Worm (Caenorhabditis elegans) whole organism, L3 larva: ENCODE measurements around the gene cnc-4.

Source experiments
- ZK546.5 ChIP-seq: sonication (generic microtip); optimal IDR thresholded peaks from 2 replicates; lab custom pipeline; 2017; ENCODE audit warnings: missing biosample characterization, missing genetic modification characterization
- aly-2 ChIP-seq: fragments of 150-350 bp; optimal IDR thresholded peaks from 2 replicates; lab custom pipeline; 2014; ENCODE audit warnings: missing biosample characterization, missing genetic modification characterization
- ama-1 ChIP-seq: fragments of 150-350 bp; optimal IDR thresholded peaks from 2 replicates; lab custom pipeline; 2018
- ceh-28 ChIP-seq: fragments of 150-350 bp; optimal IDR thresholded peaks from 2 replicates; lab custom pipeline; 2014; ENCODE audit warnings: missing biosample characterization, missing genetic modification reagents, missing genetic modification characterization
- ceh-9 ChIP-seq: sonication (generic microtip); optimal IDR thresholded peaks from 2 replicates; lab custom pipeline; 2018; ENCODE audit warnings: missing biosample characterization, missing genetic modification characterization
- daf-12 ChIP-seq: fragments of 150-350 bp; optimal IDR thresholded peaks from 2 replicates; lab custom pipeline; 2014; ENCODE audit warnings: missing biosample characterization, missing genetic modification reagents, missing genetic modification characterization
- egl-27 ChIP-seq: sonication (generic microtip); optimal IDR thresholded peaks from 4 replicates; lab custom pipeline; 2017; ENCODE audit warnings: missing biosample characterization, missing genetic modification reagents, missing genetic modification characterization
- elt-1 ChIP-seq: fragments of 150-350 bp; optimal IDR thresholded peaks from 2 replicates; lab custom pipeline; 2014; ENCODE audit warnings: missing biosample characterization, missing genetic modification characterization
- elt-2 ChIP-seq: sonication (generic microtip); optimal IDR thresholded peaks from 2 replicates; lab custom pipeline; 2016; ENCODE audit warnings: missing genetic modification reagents, mild to moderate bottlenecking, missing genetic modification characterization, missing compliant biosample characterization
- elt-3 ChIP-seq, 3 experiments: fragments of 150-350 bp in 1 of 3; sonication (generic microtip) in 2 of 3; optimal IDR thresholded peaks; 2 replicates in 2 of 3; 4 replicates in 1 of 3; lab custom pipeline; 2014 to 2017; ENCODE audit warnings: missing biosample characterization in 3 of 3, missing genetic modification characterization in 3 of 3
- fkh-2 ChIP-seq: fragments of 150-350 bp; optimal IDR thresholded peaks from 2 replicates; lab custom pipeline; 2014; ENCODE audit warnings: missing biosample characterization, missing genetic modification reagents, missing genetic modification characterization
- fos-1 ChIP-seq: fragments of 150-350 bp; optimal IDR thresholded peaks from 2 replicates; lab custom pipeline; 2014; ENCODE audit warnings: missing biosample characterization, missing genetic modification characterization
- hmg-11 ChIP-seq: sonication (generic microtip); optimal IDR thresholded peaks from 2 replicates; lab custom pipeline; 2016; ENCODE audit warnings: missing genetic modification characterization, missing compliant biosample characterization
- jun-1 ChIP-seq: fragments of 150-350 bp; optimal IDR thresholded peaks from 2 replicates; lab custom pipeline; 2014; ENCODE audit warnings: missing biosample characterization, missing genetic modification reagents, missing genetic modification characterization
- lin-15B ChIP-seq: fragments of 150-350 bp; optimal IDR thresholded peaks from 2 replicates; lab custom pipeline; 2014; ENCODE audit warnings: missing biosample characterization, missing genetic modification characterization
- lin-39 ChIP-seq: fragments of 150-350 bp; optimal IDR thresholded peaks from 2 replicates; lab custom pipeline; 2018; ENCODE audit warnings: missing biosample characterization, missing genetic modification reagents, missing genetic modification characterization
- lsy-12 ChIP-seq: sonication (generic microtip); optimal IDR thresholded peaks from 2 replicates; lab custom pipeline; 2016; ENCODE audit warnings: mild to moderate bottlenecking, missing genetic modification characterization, missing compliant biosample characterization
- mml-1 ChIP-seq: fragments of 150-350 bp; sonication (generic microtip); optimal IDR thresholded peaks from 3 replicates; lab custom pipeline; 2014; ENCODE audit warnings: missing biosample characterization, missing genetic modification characterization
- nfya-1 ChIP-seq: sonication (generic microtip); optimal IDR thresholded peaks from 2 replicates; lab custom pipeline; 2017; ENCODE audit warnings: missing genetic modification characterization, mild to moderate bottlenecking, missing compliant biosample characterization, antibody characterized with exemption, moderate library complexity; ENCODE audit not compliant: insufficient read depth
- nhr-12 ChIP-seq: fragments of 150-350 bp; optimal IDR thresholded peaks from 2 replicates; lab custom pipeline; 2014; ENCODE audit warnings: missing biosample characterization, missing genetic modification characterization
- nhr-23 ChIP-seq: fragments of 150-350 bp; optimal IDR thresholded peaks from 2 replicates; lab custom pipeline; 2014; ENCODE audit warnings: missing biosample characterization, missing genetic modification reagents, missing genetic modification characterization
- nhr-237 ChIP-seq: fragments of 150-350 bp; optimal IDR thresholded peaks from 2 replicates; lab custom pipeline; 2014; ENCODE audit warnings: missing biosample characterization, missing genetic modification characterization
- nhr-25 ChIP-seq: sonication (generic microtip); optimal IDR thresholded peaks from 2 replicates; lab custom pipeline; 2017; ENCODE audit warnings: missing biosample characterization, missing genetic modification characterization
- nhr-28 ChIP-seq: fragments of 150-350 bp; optimal IDR thresholded peaks from 2 replicates; lab custom pipeline; 2014; ENCODE audit warnings: missing biosample characterization, missing genetic modification characterization
- nhr-67 ChIP-seq: fragments of 150-350 bp; optimal IDR thresholded peaks from 2 replicates; lab custom pipeline; 2014; ENCODE audit warnings: missing biosample characterization, missing genetic modification characterization
- nhr-77 ChIP-seq: fragments of 150-350 bp; optimal IDR thresholded peaks from 2 replicates; lab custom pipeline; 2014; ENCODE audit warnings: missing biosample characterization, missing genetic modification characterization
- pha-4 ChIP-seq: fragments of 150-350 bp; optimal IDR thresholded peaks from 2 replicates; lab custom pipeline; 2014; ENCODE audit warnings: missing biosample characterization, missing genetic modification reagents, missing genetic modification characterization
- pqm-1 ChIP-seq: fragments of 150-350 bp; optimal IDR thresholded peaks from 2 replicates; lab custom pipeline; 2017; ENCODE audit warnings: missing biosample characterization, missing genetic modification characterization, inconsistent platforms
- snpc-4 ChIP-seq: fragments of 150-350 bp; optimal IDR thresholded peaks from 2 replicates; lab custom pipeline; 2014; ENCODE audit warnings: missing biosample characterization, missing genetic modification characterization
- tbx-2 ChIP-seq: sonication (generic microtip); optimal IDR thresholded peaks from 2 replicates; lab custom pipeline; 2016; ENCODE audit warnings: mild to moderate bottlenecking, missing genetic modification characterization, missing compliant biosample characterization
- ztf-11 ChIP-seq: fragments of 150-350 bp; optimal IDR thresholded peaks from 2 replicates; lab custom pipeline; 2014; ENCODE audit warnings: missing biosample characterization, missing genetic modification characterization
- ztf-4 ChIP-seq: fragments of 150-350 bp; optimal IDR thresholded peaks from 2 replicates; lab custom pipeline; 2014; ENCODE audit warnings: missing biosample characterization, missing genetic modification characterization

The cnc-4 gene

DNA sequence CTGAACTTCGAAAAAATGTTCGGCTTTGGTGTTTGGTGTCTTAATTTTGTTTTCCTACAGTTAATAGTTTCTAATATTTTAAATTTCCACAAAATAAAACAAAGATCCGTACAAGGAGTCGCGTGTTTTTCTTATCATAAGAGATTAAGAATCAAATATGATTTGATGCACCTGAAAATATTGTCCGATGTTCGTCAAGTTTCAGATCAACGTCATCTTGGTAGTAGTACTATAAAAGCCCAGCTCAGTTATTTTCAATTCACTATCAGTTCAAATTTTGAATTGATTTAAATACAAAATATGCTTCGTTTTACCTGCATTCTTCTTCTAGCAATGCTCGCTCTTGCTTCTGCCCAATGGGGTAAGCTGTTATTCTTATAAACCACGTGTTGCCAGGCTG lies 1.9 kb upstream of the cnc-4 start, which contains the start of gene cnc-5:
TSS of gene cnc-5 (plus strand) at position 301 of the 400 bp plus-strand sequence.
- no peak for TF ChIP-seq lsy-12 (tag; lab: Kevin White, UChicago)
- TF ChIP-seq egl-27 (tag; lab: Kevin White, UChicago), result no peak
- no peak for TF ChIP-seq nhr-23 (tag; lab: Kevin White, UChicago)
- TF ChIP-seq nhr-25, result no peak
- no peak for TF ChIP-seq ZK546.5 (tag; lab: Kevin White, UChicago)
- no peak for TF ChIP-seq hmg-11 (tag; lab: Kevin White, UChicago)
- TF ChIP-seq nhr-237, result no peak
- no peak for TF ChIP-seq elt-1 (tag; lab: Kevin White, UChicago)
- TF ChIP-seq nhr-77 (tag; lab: Kevin White, UChicago), result no peak
- no peak for TF ChIP-seq nhr-28
- no peak for TF ChIP-seq jun-1 (tag; lab: Kevin White, UChicago)
- TF ChIP-seq fos-1 (tag; lab: Kevin White, UChicago), result no peak
- no peak for TF ChIP-seq aly-2 (tag; lab: Kevin White, UChicago)
- no peak for TF ChIP-seq ztf-4 (tag; lab: Kevin White, UChicago)

DNA sequence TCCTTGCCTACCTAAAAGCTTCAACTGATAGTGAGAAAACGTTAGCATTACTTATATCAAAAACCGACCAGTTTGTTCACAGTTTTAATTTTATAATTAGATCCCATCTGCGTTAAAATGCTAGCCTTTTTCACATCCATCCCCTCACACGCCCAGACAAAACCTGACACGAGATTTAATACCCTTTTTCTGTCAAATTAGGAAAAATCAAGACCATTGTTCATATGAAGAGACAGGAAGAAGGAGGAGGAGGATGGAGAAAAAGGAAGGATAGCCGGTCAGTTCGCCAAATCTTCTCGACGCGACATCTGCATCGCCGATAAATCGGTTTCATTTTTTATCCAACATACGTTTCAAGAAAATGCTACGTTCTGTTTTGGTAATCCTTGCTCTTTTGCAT lies 729 bp downstream of the cnc-4 start, which contains the start of gene cnc-3:
TSS of gene cnc-3 (plus strand) at position 281 of the 400 bp plus-strand sequence.
- TF ChIP-seq nhr-77 (tag; lab: Kevin White, UChicago) (no peak), nhr-25 (peak; percentile 41)

DNA sequence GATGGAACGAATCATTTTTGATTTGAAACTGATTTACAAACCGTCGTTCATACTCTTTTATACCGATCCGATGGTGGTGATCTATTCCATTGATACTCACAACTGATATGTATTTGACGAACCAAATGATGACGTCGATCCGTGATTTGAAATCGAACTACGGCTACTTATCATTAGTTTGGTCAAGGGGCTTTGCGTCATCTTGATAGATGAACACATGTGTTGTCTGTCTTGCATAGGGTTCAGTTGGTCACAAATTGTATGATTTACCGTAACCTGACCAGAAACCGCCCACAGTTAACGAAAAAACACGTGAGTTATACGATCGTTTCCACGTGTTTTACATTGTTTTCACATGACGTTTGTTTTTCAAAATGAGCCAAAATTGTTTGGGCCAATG lies 3.2 kb downstream of the cnc-4 start, which contains the start of gene cnc-2:
TSS of gene cnc-2 (minus strand) at position 24 of the 400 bp plus-strand sequence.
- TF ChIP-seq mml-1 (tag; lab: Kevin White, UChicago), result no peak
- TF ChIP-seq lin-39 (tag; lab: Kevin White, UChicago), result no peak
- TF ChIP-seq ama-1, result no peak
- TF ChIP-seq aly-2 (tag; lab: Kevin White, UChicago), result no peak

DNA sequence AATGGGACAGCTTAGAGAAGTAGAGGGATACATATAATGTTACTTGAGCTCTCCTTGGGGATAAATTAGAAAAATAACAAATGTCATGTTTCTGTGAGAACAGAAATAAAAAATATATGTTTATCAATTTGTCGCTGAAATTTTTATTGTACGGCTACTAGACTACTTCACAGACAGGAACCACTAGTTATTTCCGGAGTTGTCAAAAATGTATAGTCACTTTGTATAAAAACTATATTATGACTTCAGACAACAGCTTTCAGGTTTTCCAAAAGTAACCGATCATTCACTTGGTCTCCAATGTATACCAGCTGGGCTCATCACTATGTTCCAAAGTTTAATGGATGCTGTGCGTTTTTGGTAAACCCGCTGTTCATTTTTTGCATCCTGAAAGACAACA lies 4.3 kb downstream of the cnc-4 start, which contains the start of gene srj-23:
TSS of gene srj-23 (plus strand) at position 301 of the 400 bp plus-strand sequence.
- no peak for TF ChIP-seq daf-12 (tag; lab: Kevin White, UChicago)
- TF ChIP-seq nhr-12 (tag; lab: Kevin White, UChicago), result no peak
- TF ChIP-seq ceh-9 (tag; lab: Kevin White, UChicago), result no peak
- no peak for TF ChIP-seq lin-15B (tag; lab: Kevin White, UChicago)

DNA sequence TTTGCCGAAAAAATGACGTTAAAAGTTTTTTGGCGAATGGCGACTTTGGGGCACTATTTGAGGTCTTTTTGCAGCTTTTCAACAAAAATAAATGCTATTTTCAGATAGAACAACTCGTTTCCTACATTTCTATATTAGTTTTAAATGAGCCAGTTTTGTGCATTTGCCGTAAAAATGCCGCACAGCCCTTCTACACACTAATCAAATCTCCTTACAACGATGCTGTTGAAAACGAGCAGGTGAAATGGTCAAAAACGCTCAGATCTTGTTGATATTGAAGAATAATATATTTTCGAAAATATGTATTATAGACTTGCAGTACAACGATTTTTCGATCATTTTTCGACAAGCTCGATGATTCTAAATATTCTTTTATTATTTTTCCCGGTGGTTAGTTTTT lies 7.8 kb downstream of the cnc-4 start, which contains the start of gene chil-14:
TSS of gene chil-14 (plus strand) at position 301 of the 400 bp plus-strand sequence.
- TF ChIP-seq nhr-77 (tag; lab: Kevin White, UChicago) (no peak), lin-39 (tag; lab: Kevin White, UChicago) (no peak), ZK546.5 (tag; lab: Kevin White, UChicago) (no peak), pqm-1 (no peak), nfya-1 (no peak), elt-2 (tag; lab: Kevin White, UChicago) (no peak), elt-1 (tag; lab: Kevin White, UChicago) (no peak)

DNA sequence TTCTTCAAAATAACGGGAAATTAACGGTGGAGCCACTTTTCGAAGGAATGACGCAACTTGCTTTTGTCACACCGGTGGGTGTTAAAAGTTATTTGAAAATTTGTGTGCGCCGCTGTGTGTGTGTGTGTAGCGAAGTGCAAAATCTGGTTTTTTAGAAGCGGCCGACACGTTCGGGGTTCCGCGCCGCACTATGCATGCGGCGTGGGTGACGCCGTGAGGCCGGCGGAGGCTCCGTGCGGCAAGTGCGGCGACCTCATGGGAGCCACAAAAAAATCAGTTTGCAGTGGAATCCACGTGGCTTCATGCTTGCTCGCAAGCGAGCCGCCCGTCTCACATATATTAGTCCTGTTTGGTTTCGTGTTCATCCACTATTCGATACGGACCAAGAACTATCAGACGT lies 8.3 kb downstream of the cnc-4 start:
- TF ChIP-seq ztf-11 (tag; lab: Kevin White, UChicago) (no peak), nhr-28 (no peak), jun-1 (tag; lab: Kevin White, UChicago) (no peak), nhr-67 (no peak), elt-3 (tag; optimal IDR thresholded peaks at IDR 0.05; lab: Kevin White, UChicago) (no peak), daf-12 (tag; lab: Kevin White, UChicago) (no peak), snpc-4 (tag; lab: Kevin White, UChicago) (no peak), nhr-237 (no peak), tbx-2 (tag; lab: Kevin White, UChicago) (no peak), nfya-1 (no peak)

DNA sequence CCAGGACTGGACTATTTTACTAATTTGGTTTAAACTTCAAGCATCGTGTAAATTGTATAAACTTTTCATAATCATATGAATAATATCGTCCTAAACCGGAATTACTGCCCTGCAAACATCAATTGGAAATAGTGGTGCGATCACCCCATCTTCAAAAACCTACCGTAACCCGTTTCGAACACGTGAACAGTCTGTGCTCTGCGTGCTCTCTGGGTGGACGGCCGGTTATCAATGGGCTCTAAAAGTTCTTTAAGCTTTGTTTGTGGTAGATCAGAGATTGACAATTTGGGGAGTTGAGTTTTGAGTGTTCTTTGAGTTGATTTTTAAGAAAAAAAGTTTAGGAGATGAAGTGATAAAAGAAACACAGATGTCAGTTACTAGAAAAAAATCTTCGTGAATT lies 9.6 kb downstream of the cnc-4 start:
- TF ChIP-seq ceh-28 (tag; lab: Kevin White, UChicago), result peak; percentile 20
- no peak for TF ChIP-seq fkh-2 (tag; lab: Kevin White, UChicago)
- peak; percentile 72 for TF ChIP-seq jun-1 (tag; lab: Kevin White, UChicago)
- peak; percentile 98 for TF ChIP-seq pqm-1
- no peak for TF ChIP-seq elt-3 (tag; optimal IDR thresholded peaks at IDR 0.05; lab: Kevin White, UChicago)
- peak; percentile 64 for TF ChIP-seq pha-4 (tag; lab: Kevin White, UChicago)
- peak; percentile 82 for TF ChIP-seq elt-2 (tag; lab: Kevin White, UChicago)
